Fruit fly (Drosophila melanogaster): ENCODE results near the gene Mink.

Mink gene

dm6 chr3R:24968015-24968414, 45.7 kb downstream of the Mink start:
- no peak for TF ChIP-seq noc (tag; optimal IDR thresholded peaks at IDR 0.05)

- TF ChIP-seq noc (tag; optimal IDR thresholded peaks at IDR 0.05), result no peak
Measured at dm6 chr3R:24968888-24969287, 46.6 kb downstream of the Mink start.

- TF ChIP-seq noc (tag; optimal IDR thresholded peaks at IDR 0.05), result no peak
Measured at dm6 chr3R:24970323-24971067, 48.2 kb downstream of the Mink start.
